Worm (Caenorhabditis elegans) whole organism, L2 larva: ENCODE data around the gene F59B2.15.

Experiments
- C34F6.9 ChIP-seq: fragments of 150-350 bp; optimal IDR thresholded peaks from 2 replicates; lab custom pipeline; 2014; ENCODE audit warnings: missing biosample characterization, missing genetic modification characterization
- F13H6.1 ChIP-seq: sonication (generic microtip); optimal IDR thresholded peaks from 2 replicates; lab custom pipeline; 2016; ENCODE audit warnings: missing genetic modification characterization, missing compliant biosample characterization
- R02D3.7 ChIP-seq: fragments of 150-350 bp; optimal IDR thresholded peaks from 2 replicates; lab custom pipeline; 2014; ENCODE audit warnings: missing biosample characterization, missing genetic modification characterization
- Y55F3AM.14 ChIP-seq: fragments of 200-800 bp; sonication (Bioruptor generic); optimal IDR thresholded peaks from 2 replicates; lab custom pipeline; 2018; ENCODE audit warnings: mild to moderate bottlenecking, missing genetic modification characterization, missing compliant biosample characterization
- ZK546.5 ChIP-seq: sonication (generic microtip); optimal IDR thresholded peaks from 2 replicates; lab custom pipeline; 2017; ENCODE audit warnings: missing biosample characterization, missing genetic modification characterization
- alr-1 ChIP-seq: fragments of 150-350 bp; optimal IDR thresholded peaks from 2 replicates; lab custom pipeline; 2014; ENCODE audit warnings: missing biosample characterization, missing genetic modification characterization
- aly-2 ChIP-seq: fragments of 150-350 bp; optimal IDR thresholded peaks from 2 replicates; lab custom pipeline; 2014; ENCODE audit warnings: missing biosample characterization, missing genetic modification characterization
- ama-1 ChIP-seq: fragments of 150-350 bp; optimal IDR thresholded peaks from 2 replicates; lab custom pipeline; 2018; ENCODE audit warnings: inconsistent platforms
- ceh-16 ChIP-seq: fragments of 150-350 bp; optimal IDR thresholded peaks from 2 replicates; lab custom pipeline; 2014; ENCODE audit warnings: missing biosample characterization, missing genetic modification characterization
- ceh-82 ChIP-seq: fragments of 150-350 bp; optimal IDR thresholded peaks from 2 replicates; lab custom pipeline; 2014; ENCODE audit warnings: missing biosample characterization, missing genetic modification characterization
- crh-2 ChIP-seq: sonication (generic microtip); optimal IDR thresholded peaks from 2 replicates; lab custom pipeline; 2017; ENCODE audit warnings: missing biosample characterization, missing genetic modification characterization
- dmd-4 ChIP-seq: sonication (generic microtip); optimal IDR thresholded peaks from 2 replicates; lab custom pipeline; 2017; ENCODE audit warnings: missing biosample characterization, missing genetic modification characterization
- egl-27 ChIP-seq: sonication (generic microtip); optimal IDR thresholded peaks from 3 replicates; lab custom pipeline; 2017; ENCODE audit warnings: missing biosample characterization, missing genetic modification reagents, missing genetic modification characterization
- elt-1 ChIP-seq: fragments of 150-350 bp; optimal IDR thresholded peaks from 2 replicates; lab custom pipeline; 2014; ENCODE audit warnings: missing biosample characterization, missing genetic modification characterization
- elt-3 ChIP-seq: sonication (generic microtip); optimal IDR thresholded peaks from 2 replicates; lab custom pipeline; 2017; ENCODE audit warnings: missing biosample characterization, missing genetic modification characterization
- fos-1 ChIP-seq: fragments of 150-350 bp; optimal IDR thresholded peaks from 2 replicates; lab custom pipeline; 2014; ENCODE audit warnings: missing biosample characterization, missing genetic modification characterization
- gmeb-1 ChIP-seq: fragments of 150-350 bp; optimal IDR thresholded peaks from 2 replicates; lab custom pipeline; 2014; ENCODE audit warnings: missing biosample characterization, missing genetic modification characterization
- lin-11 ChIP-seq: fragments of 150-350 bp; sonication (generic microtip); optimal IDR thresholded peaks from 2 replicates; lab custom pipeline; 2014; ENCODE audit warnings: missing biosample characterization, missing genetic modification characterization, inconsistent platforms, mixed read lengths
- lin-13 ChIP-seq: fragments of 150-350 bp; optimal IDR thresholded peaks from 2 replicates; lab custom pipeline; 2014; ENCODE audit warnings: missing biosample characterization, missing genetic modification reagents, missing genetic modification characterization
- lin-39 ChIP-seq: fragments of 150-350 bp; optimal IDR thresholded peaks from 2 replicates; lab custom pipeline; 2014; ENCODE audit warnings: missing biosample characterization, missing genetic modification reagents, missing genetic modification characterization
- lsy-2 ChIP-seq, 2 experiments: fragments of 150-350 bp in 1 of 2; sonication (generic microtip) in 1 of 2; optimal IDR thresholded peaks; 2 replicates each; lab custom pipeline; 2014 to 2017; ENCODE audit warnings: missing biosample characterization in 2 of 2, missing genetic modification characterization in 2 of 2
- mab-5 ChIP-seq: fragments of 150-350 bp; optimal IDR thresholded peaks from 2 replicates; lab custom pipeline; 2014; ENCODE audit warnings: missing biosample characterization, missing genetic modification characterization
- mbf-1 ChIP-seq: sonication (generic microtip); optimal IDR thresholded peaks from 2 replicates; lab custom pipeline; 2017; ENCODE audit warnings: missing biosample characterization, missing genetic modification characterization
- mdl-1 ChIP-seq, 2 experiments: fragments of 150-350 bp in 1 of 2; sonication (generic microtip) in 1 of 2; optimal IDR thresholded peaks; 2 replicates each; lab custom pipeline; 2017; ENCODE audit warnings: missing biosample characterization in 2 of 2, missing genetic modification characterization in 2 of 2
- nhr-10 ChIP-seq: sonication (generic microtip); optimal IDR thresholded peaks from 2 replicates; lab custom pipeline; 2017; ENCODE audit warnings: missing biosample characterization, missing genetic modification characterization
- nhr-11 ChIP-seq: fragments of 150-350 bp; optimal IDR thresholded peaks from 2 replicates; lab custom pipeline; 2014; ENCODE audit warnings: missing biosample characterization, missing genetic modification characterization
- nhr-12 ChIP-seq: fragments of 150-350 bp; optimal IDR thresholded peaks from 2 replicates; lab custom pipeline; 2014; ENCODE audit warnings: missing biosample characterization, missing genetic modification characterization
- nhr-21 ChIP-seq: fragments of 150-350 bp; optimal IDR thresholded peaks from 2 replicates; lab custom pipeline; 2014; ENCODE audit warnings: missing biosample characterization, missing genetic modification characterization
- nhr-23 ChIP-seq: fragments of 150-350 bp; optimal IDR thresholded peaks from 2 replicates; lab custom pipeline; 2014; ENCODE audit warnings: missing biosample characterization, missing genetic modification reagents, missing genetic modification characterization
- nhr-25 ChIP-seq: fragments of 150-350 bp; sonication (generic microtip); optimal IDR thresholded peaks from 3 replicates; lab custom pipeline; 2014; ENCODE audit warnings: missing biosample characterization, missing genetic modification characterization
- nhr-6 ChIP-seq: fragments of 150-350 bp; optimal IDR thresholded peaks from 2 replicates; lab custom pipeline; 2014; ENCODE audit warnings: missing biosample characterization, missing genetic modification characterization
- nhr-77 ChIP-seq: fragments of 150-350 bp; optimal IDR thresholded peaks from 2 replicates; lab custom pipeline; 2014; ENCODE audit warnings: missing biosample characterization, missing genetic modification characterization
- peb-1 ChIP-seq: fragments of 150-350 bp; optimal IDR thresholded peaks from 2 replicates; lab custom pipeline; 2014; ENCODE audit warnings: missing biosample characterization, missing genetic modification characterization
- sem-4 ChIP-seq: fragments of 150-350 bp; optimal IDR thresholded peaks from 2 replicates; lab custom pipeline; 2014; ENCODE audit warnings: missing biosample characterization, missing genetic modification reagents, missing genetic modification characterization
- skn-1 ChIP-seq: sonication (generic microtip); optimal IDR thresholded peaks from 2 replicates; lab custom pipeline; 2017; ENCODE audit warnings: missing biosample characterization, missing genetic modification characterization
- sma-3 ChIP-seq: sonication (generic microtip); optimal IDR thresholded peaks from 2 replicates; lab custom pipeline; 2016; ENCODE audit warnings: missing genetic modification reagents, missing genetic modification characterization, missing compliant biosample characterization
- sma-9 ChIP-seq, 2 experiments: fragments of 150-350 bp in 1 of 2; sonication (generic microtip) in 1 of 2; optimal IDR thresholded peaks; 2 replicates each; lab custom pipeline; 2014 to 2016; ENCODE audit warnings: missing genetic modification characterization in 2 of 2, mild to moderate bottlenecking in 1 of 2, missing biosample characterization in 1 of 2, missing compliant biosample characterization in 1 of 2, missing genetic modification reagents in 1 of 2, moderate library complexity in 1 of 2
- snpc-4 ChIP-seq: fragments of 150-350 bp; optimal IDR thresholded peaks from 2 replicates; lab custom pipeline; 2014; ENCODE audit warnings: missing biosample characterization, missing genetic modification characterization
- unc-55 ChIP-seq: fragments of 150-350 bp; sonication (generic microtip); optimal IDR thresholded peaks from 3 replicates; lab custom pipeline; 2014; ENCODE audit warnings: missing biosample characterization, missing genetic modification reagents, missing genetic modification characterization
- unc-62 ChIP-seq: fragments of 150-350 bp; optimal IDR thresholded peaks from 2 replicates; lab custom pipeline; 2014; ENCODE audit warnings: missing biosample characterization, missing genetic modification reagents, missing genetic modification characterization
- zag-1 ChIP-seq: fragments of 150-350 bp; optimal IDR thresholded peaks from 2 replicates; lab custom pipeline; 2014; ENCODE audit warnings: missing biosample characterization, missing genetic modification characterization
- ztf-1 ChIP-seq: fragments of 200-800 bp; sonication (Bioruptor generic); conservative IDR thresholded peaks from 2 replicates; pipeline ENCODE4 v1.3.6; 2022; ENCODE audit warnings: missing genetic modification characterization, missing compliant biosample characterization
- ztf-11 ChIP-seq: sonication (generic microtip); optimal IDR thresholded peaks from 2 replicates; lab custom pipeline; 2017; ENCODE audit warnings: missing biosample characterization, missing genetic modification characterization
- ztf-4 ChIP-seq: fragments of 150-350 bp; optimal IDR thresholded peaks from 2 replicates; lab custom pipeline; 2014; ENCODE audit warnings: missing biosample characterization, missing genetic modification characterization

The F59B2.15 gene

DNA sequence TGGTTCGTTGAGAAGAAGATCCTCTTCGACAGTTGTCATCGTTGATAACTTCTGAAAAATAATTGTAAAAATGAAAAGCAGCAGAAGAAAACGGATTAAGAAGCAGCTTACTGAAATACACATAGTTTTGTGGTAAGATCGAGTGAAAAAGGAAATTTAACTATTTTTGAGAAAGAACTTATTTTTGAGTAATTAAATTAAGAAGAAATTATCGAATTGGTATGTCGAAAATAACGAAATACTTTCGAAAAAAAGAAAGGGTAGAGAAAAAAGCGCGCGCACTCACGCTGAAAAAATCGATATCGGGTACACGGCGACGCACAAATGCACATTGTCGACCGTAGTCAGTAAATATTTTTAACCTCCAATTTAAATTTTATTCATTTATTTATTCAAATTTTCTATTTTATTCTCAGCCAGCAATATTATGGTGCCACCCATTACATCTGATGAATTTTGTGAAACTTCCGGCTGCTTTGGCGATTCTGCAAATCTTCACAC is 46.2 kb downstream of the F59B2.15 start, which contains the start of the genes ZK643.5 and ZK643.2:
ZK643.5 (minus strand) TSS at position 51 of the 501 bp plus-strand sequence.
ZK643.2 (plus strand) TSS at position 395 of the 501 bp plus-strand sequence.
- TF ChIP-seq lin-11 (peak; percentile 7), crh-2 (tag; lab: Kevin White, UChicago) (peak; percentile 73), snpc-4 (peak; percentile 33), zag-1 (tag; lab: Kevin White, UChicago) (peak; percentile 4), sem-4 (peak; percentile 50), skn-1 (tag; lab: Kevin White, UChicago) (no peak), fos-1 (no peak), nhr-21 (peak; percentile 35), dmd-4 (tag; lab: Kevin White, UChicago) (no peak), nhr-10 (tag; lab: Kevin White, UChicago) (no peak), ZK546.5 (tag; lab: Kevin White, UChicago) (no peak), nhr-6 (peak; percentile 30), mab-5 (tag; lab: Kevin White, UChicago) (peak; percentile 52), nhr-12 (tag; lab: Kevin White, UChicago) (no peak), sma-9 (GFP tag; optimal IDR thresholded peaks at IDR 0.05; lab: Kevin White, UChicago) (peak; percentile 75), sma-9 (tag; optimal IDR thresholded peaks at IDR 0.05; lab: Kevin White, UChicago) (no peak), nhr-11 (no peak), R02D3.7 (tag; lab: Kevin White, UChicago) (no peak), lsy-2 (tag; optimal IDR thresholded peaks at IDR 0.05; lab: Kevin White, UChicago) (peak; percentile 81 to 97), C34F6.9 (tag; lab: Kevin White, UChicago) (peak; percentile 79), ceh-16 (tag; lab: Kevin White, UChicago) (no peak), ztf-11 (tag; lab: Kevin White, UChicago) (no peak), nhr-25 (tag; lab: Kevin White, UChicago) (no peak), elt-3 (no peak), nhr-77 (tag; lab: Kevin White, UChicago) (no peak), unc-62 (GFP tag; lab: Kevin White, UChicago) (no peak), ztf-4 (tag; lab: Kevin White, UChicago) (no peak), nhr-23 (tag; lab: Kevin White, UChicago) (no peak), unc-55 (GFP tag; lab: Kevin White, UChicago) (peak; percentile 89), lin-13 (GFP tag; lab: Kevin White, UChicago) (peak; percentile 59), peb-1 (tag; lab: Kevin White, UChicago) (no peak), mbf-1 (tag; lab: Kevin White, UChicago) (no peak), gmeb-1 (tag; lab: Kevin White, UChicago) (peak; percentile 72), ama-1 (lab: Kevin White, UChicago) (no peak), alr-1 (tag; lab: Kevin White, UChicago) (no peak), ztf-1 (no peak), F13H6.1 (tag; lab: Kevin White, UChicago) (peak; percentile 65), aly-2 (tag; lab: Kevin White, UChicago) (no peak), elt-1 (tag; lab: Kevin White, UChicago) (no peak), lin-39 (tag; lab: Kevin White, UChicago) (no peak), Y55F3AM.14 (GFP tag; lab: Kevin White, UChicago) (no peak), ceh-82 (no peak), sma-3 (GFP tag; lab: Kevin White, UChicago) (peak; percentile 53), mdl-1 (tag; optimal IDR thresholded peaks at IDR 0.05; lab: Kevin White, UChicago) (no peak)
- TF ChIP-seq, all 48 proteins: peak for 16

DNA sequence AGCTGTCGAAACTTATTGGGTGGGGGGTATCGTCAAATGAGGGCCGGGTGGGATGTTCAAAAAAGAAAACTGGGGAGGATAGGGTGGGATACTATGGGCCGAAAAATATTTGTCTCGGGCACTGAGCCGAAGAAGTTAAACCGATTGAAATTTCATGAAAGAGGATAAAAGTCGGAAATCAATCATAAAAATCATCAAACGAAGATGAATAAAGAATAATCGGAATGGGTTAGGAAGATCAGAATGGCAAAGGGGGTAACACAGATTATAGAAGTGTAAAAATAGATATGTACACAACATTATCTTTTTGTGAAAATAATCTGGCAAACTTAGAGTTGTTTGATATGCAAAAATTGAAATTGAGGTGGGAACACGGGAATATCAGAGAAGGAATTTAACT is 46.9 kb downstream of the F59B2.15 start:
- no peak for TF ChIP-seq nhr-25 (tag; lab: Kevin White, UChicago)
- no peak for TF ChIP-seq skn-1 (tag; lab: Kevin White, UChicago)
- no peak for TF ChIP-seq egl-27 (tag; lab: Kevin White, UChicago)
- no peak for TF ChIP-seq ZK546.5 (tag; lab: Kevin White, UChicago)
- no peak for TF ChIP-seq R02D3.7 (tag; lab: Kevin White, UChicago)
- TF ChIP-seq sem-4 = no peak
- no peak for TF ChIP-seq F13H6.1 (tag; lab: Kevin White, UChicago)
- no peak for TF ChIP-seq crh-2 (tag; lab: Kevin White, UChicago)
- TF ChIP-seq mdl-1 (tag; optimal IDR thresholded peaks at IDR 0.05; lab: Kevin White, UChicago) = no peak
- TF ChIP-seq mab-5 (tag; lab: Kevin White, UChicago) = no peak
- no peak for TF ChIP-seq ztf-1
- TF ChIP-seq lsy-2 (tag; optimal IDR thresholded peaks at IDR 0.05; lab: Kevin White, UChicago) = no peak
- no peak for TF ChIP-seq lin-39 (tag; lab: Kevin White, UChicago)
- TF ChIP-seq elt-1 (tag; lab: Kevin White, UChicago) = no peak
- TF ChIP-seq C34F6.9 (tag; lab: Kevin White, UChicago) = no peak
